Fruit fly (Drosophila melanogaster) S2 (cell line): Measurements from ENCODE around the gene CG1103.

Source experiments
- CG8478 ChIP-seq: fragments of >200 bp; optimal IDR thresholded peaks from 2 replicates; lab custom pipeline; 2018
- CTCF ChIP-seq, 2 experiments: fragments of >200 bp; optimal IDR thresholded peaks; 2 replicates each; lab custom pipeline; 2018

DNA sequence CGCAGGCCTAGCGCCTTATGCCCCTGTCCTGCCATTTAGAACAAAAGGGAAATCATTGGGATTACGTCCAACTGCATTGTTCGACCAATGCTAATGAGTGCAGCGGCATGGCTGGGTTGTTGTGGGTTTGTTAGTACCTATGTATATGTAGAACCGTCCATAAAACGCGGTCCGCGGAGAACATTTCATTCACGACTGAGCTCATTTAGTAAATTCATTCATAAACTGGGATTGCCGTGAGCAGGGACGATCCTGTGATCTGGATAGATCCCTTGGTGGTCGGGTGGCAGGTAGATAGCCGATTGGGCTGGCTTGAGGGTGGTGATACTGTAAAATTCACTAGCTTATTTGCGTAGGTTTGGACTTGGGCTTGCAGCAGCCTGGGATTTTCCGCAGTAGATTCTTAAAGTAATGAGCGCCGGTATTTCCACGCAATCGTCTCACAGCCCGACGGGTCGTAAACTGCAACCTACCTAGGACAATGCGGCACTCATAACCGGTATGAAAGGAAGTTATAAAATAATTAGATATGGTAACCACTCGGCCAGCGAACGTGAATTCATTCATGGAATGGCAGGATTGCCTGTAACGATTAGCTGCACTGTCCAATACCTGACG lies 10.8 kb downstream of the CG1103 start:
- no peak for TF ChIP-seq CTCF (optimal IDR thresholded peaks at IDR 0.05; lab: Kevin White, UChicago)
- no peak for TF ChIP-seq CG8478
